Worm (Caenorhabditis elegans): Measurements from ENCODE around the gene F30H5.3.

DNA sequence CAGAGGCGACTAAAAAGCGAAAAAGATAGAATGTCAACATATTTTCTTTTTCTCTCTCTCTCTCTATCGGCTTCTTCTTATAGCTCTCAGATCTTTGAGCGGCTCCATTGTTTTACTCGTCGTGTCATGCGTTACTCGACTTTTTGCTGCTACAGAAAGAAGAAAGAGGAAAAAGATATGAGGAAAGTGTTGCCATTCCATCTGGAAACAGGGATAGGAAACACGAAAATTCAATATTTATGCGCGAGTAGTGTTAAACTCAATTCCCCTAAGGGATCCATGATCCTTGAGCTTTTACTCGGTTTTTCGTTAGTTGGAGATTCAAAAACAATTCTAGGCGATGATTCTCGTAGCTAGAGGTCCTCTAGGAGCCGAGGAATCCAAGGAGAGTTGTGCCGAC is 56.2 kb downstream of the F30H5.3 start:
- TF ChIP-seq F49E8.2 (tag; optimal IDR thresholded peaks at IDR 0.05; ENCODE audit: insufficient read depth) (no peak), ZK185.1 (tag; optimal IDR thresholded peaks at IDR 0.05; ENCODE audit: poor library complexity, severe bottlenecking) (no peak), Y56A3A.18 (GFP tag; IDR thresholded peaks at IDR 0.05) (no peak), K11D2.4 (GFP tag; IDR thresholded peaks at IDR 0.05) (no peak), ama-1 (optimal IDR thresholded peaks at IDR 0.05) (no peak), ama-1 (GFP tag; optimal IDR thresholded peaks at IDR 0.05) (no peak), B0035.1 (tag; optimal IDR thresholded peaks at IDR 0.05) (no peak), ztf-18 (tag; optimal IDR thresholded peaks at IDR 0.05) (no peak), nhr-179 (tag; optimal IDR thresholded peaks at IDR 0.05) (no peak), unc-62 (GFP tag; optimal IDR thresholded peaks at IDR 0.05) (no peak)
